Fruit fly (Drosophila melanogaster): ENCODE measurements around the gene CG34436.

The CG34436 gene

DNA sequence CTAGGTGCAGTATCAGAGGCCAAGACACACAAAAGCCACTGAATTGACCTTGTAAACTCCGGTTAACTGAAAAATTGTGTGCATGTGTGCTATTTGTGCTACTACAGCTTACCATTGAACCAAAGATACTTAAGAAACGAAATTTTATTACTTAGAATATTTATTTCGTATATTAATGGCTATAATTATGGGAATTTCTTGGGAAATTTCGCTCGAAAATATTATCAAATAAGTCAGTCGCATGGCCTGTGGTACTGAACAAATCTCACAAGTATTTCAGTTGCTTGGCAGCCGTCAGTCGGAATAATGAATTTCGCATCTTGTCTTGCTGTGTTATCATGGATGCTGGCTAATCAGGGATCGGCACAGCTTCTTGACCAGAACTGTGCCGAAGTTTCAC, at the start of gene CG34436:
Gene CG34436 (plus strand): TSS at position 301 of the 400 bp plus-strand sequence.
- no peak for TF ChIP-seq pad (GFP tag; optimal IDR thresholded peaks at IDR 0.05)
- no peak for TF ChIP-seq cic (GFP tag; optimal IDR thresholded peaks at IDR 0.05)
- TF ChIP-seq toe (GFP tag; optimal IDR thresholded peaks at IDR 0.05) = no peak

DNA sequence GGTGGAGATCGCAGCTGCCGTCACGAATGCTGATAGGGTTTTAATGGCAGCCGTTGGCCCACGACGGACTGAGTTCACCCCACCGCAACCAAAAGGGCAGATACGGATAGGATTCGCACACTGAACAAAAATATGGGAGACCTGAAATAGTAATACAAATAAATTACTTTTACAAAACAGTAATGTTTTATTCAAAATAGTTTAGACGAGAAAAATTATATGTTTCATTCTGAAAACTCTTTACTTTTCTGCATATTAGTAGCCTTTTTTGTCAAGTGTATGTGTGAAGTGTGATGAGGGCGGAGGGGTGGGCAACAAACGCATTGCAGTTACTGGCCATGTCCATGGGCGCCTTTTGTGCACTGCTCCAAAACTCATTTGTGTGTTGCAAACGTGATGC, 46.2 kb upstream of the CG34436 start:
- no peak for TF ChIP-seq Hr96 (GFP tag; optimal IDR thresholded peaks at IDR 0.05)
- TF ChIP-seq CG12768 (GFP tag; optimal IDR thresholded peaks at IDR 0.05) = no peak
- no peak for TF ChIP-seq tj (GFP tag; optimal IDR thresholded peaks at IDR 0.05)
- no peak for TF ChIP-seq cic (GFP tag; optimal IDR thresholded peaks at IDR 0.05)
- TF ChIP-seq toe (GFP tag; optimal IDR thresholded peaks at IDR 0.05) = no peak
- no peak for TF ChIP-seq CG7045 (GFP tag; optimal IDR thresholded peaks at IDR 0.05)
- no peak for TF ChIP-seq CG14711 (tag; optimal IDR thresholded peaks at IDR 0.05)
- TF ChIP-seq CG1620 (GFP tag; optimal IDR thresholded peaks at IDR 0.05) = no peak
- no peak for TF ChIP-seq bab1 (GFP tag; optimal IDR thresholded peaks at IDR 0.05)
- TF ChIP-seq ovo (GFP tag; optimal IDR thresholded peaks at IDR 0.05) = no peak
- TF ChIP-seq pad (GFP tag; optimal IDR thresholded peaks at IDR 0.05) = no peak
- no peak for TF ChIP-seq CG7101 (tag; optimal IDR thresholded peaks at IDR 0.05)
- no peak for TF ChIP-seq CG5204 (GFP tag; optimal IDR thresholded peaks at IDR 0.05)
- no peak for TF ChIP-seq CG33017 (tag; optimal IDR thresholded peaks at IDR 0.05)
- TF ChIP-seq kay (GFP tag; ENCODE audit: borderline replicate concordance) = no peak
- no peak for TF ChIP-seq cnc (optimal IDR thresholded peaks at IDR 0.05)
- TF ChIP-seq CG11617 (GFP tag; optimal IDR thresholded peaks at IDR 0.05) = no peak

DNA sequence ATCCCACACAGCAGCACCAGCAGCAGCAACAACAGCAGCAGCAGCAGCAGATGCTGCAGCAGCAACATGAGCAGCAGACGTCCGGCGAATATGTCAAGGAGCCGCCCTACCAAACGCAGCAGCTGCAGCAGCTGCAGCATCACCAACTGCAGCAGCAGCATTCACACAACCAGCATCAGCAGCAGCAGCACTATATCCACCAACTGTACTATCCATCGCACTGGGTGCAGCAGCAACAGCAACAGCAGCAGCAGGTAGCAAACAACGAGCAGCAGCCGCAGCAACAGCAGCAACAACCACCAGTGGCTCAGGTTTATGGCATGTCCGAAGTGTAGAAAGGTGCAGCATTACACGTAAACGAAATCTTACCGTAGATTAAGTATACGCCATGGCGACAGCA, 44.6 kb upstream of the CG34436 start:
- TF ChIP-seq kay (GFP tag; ENCODE audit: borderline replicate concordance) (no peak), cnc (optimal IDR thresholded peaks at IDR 0.05) (no peak), CG7045 (GFP tag; optimal IDR thresholded peaks at IDR 0.05) (no peak), CG33017 (tag; optimal IDR thresholded peaks at IDR 0.05) (no peak), pad (GFP tag; optimal IDR thresholded peaks at IDR 0.05) (no peak), CG14711 (tag; optimal IDR thresholded peaks at IDR 0.05) (no peak), CG11617 (GFP tag; optimal IDR thresholded peaks at IDR 0.05) (no peak), cic (GFP tag; optimal IDR thresholded peaks at IDR 0.05) (no peak)

DNA sequence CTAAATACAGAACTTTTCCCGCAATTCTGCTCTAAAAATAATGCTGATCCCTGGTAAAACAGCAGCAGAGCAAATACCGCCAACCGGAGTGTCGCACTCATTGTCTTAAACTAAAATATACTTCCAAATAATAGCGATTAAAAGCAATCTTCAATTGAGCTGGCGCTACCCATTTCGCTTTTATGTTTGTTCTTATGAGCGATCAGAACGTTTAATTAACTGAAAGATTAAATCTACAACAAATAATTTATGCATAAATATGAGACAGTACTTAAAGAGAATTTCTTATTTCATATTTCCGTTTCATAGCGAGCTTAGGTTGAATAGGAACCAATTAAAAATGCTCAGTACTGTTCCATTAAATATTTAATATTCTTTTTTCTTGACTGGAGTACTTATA, 18.9 kb upstream of the CG34436 start, which contains the start of gene CG43125:
Gene CG43125 (minus strand): TSS at position 101 of the 400 bp plus-strand sequence.
- TF ChIP-seq tj (GFP tag; optimal IDR thresholded peaks at IDR 0.05) (no peak), CG7101 (tag; optimal IDR thresholded peaks at IDR 0.05) (no peak), CG7045 (GFP tag; optimal IDR thresholded peaks at IDR 0.05) (no peak), Mnt (GFP tag; optimal IDR thresholded peaks at IDR 0.05) (no peak), CG5204 (GFP tag; optimal IDR thresholded peaks at IDR 0.05) (no peak), pad (GFP tag; optimal IDR thresholded peaks at IDR 0.05) (no peak), Hr96 (GFP tag; optimal IDR thresholded peaks at IDR 0.05) (no peak), CG12768 (GFP tag; optimal IDR thresholded peaks at IDR 0.05) (no peak), Crg-1 (GFP tag; optimal IDR thresholded peaks at IDR 0.05) (no peak), kay (GFP tag; ENCODE audit: borderline replicate concordance) (no peak), CG14711 (tag; optimal IDR thresholded peaks at IDR 0.05) (no peak), CG11617 (GFP tag; optimal IDR thresholded peaks at IDR 0.05) (no peak)

DNA sequence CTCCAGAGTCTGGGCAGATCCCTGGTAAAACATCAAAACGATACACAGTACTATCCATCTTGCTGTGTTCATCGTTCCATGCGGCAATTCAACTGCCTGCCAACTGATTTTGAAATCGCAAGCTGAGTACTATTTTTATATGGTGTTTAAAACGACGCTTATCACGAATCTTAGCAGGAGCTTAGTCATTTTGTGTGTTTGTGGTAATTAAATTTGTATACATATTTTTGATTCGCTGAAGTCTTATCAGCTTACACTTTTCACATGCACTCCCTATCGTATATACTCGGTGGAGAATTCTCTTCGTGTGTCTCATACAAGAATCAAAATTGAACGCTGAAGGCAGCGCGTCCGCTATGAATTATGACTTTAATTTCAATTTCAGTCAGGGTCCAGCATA, 17.7 kb upstream of the CG34436 start, which contains the start of gene CG43124:
Gene CG43124 (minus strand): TSS at position 101 of the 400 bp plus-strand sequence.
- no peak for TF ChIP-seq CG7045 (GFP tag; optimal IDR thresholded peaks at IDR 0.05)
- no peak for TF ChIP-seq CG12768 (GFP tag; optimal IDR thresholded peaks at IDR 0.05)
- no peak for TF ChIP-seq Crg-1 (GFP tag; optimal IDR thresholded peaks at IDR 0.05)
- TF ChIP-seq bab1 (GFP tag; optimal IDR thresholded peaks at IDR 0.05) = no peak
- TF ChIP-seq Mnt (GFP tag; optimal IDR thresholded peaks at IDR 0.05) = no peak
- TF ChIP-seq Hr96 (GFP tag; optimal IDR thresholded peaks at IDR 0.05) = no peak
- no peak for TF ChIP-seq toe (GFP tag; optimal IDR thresholded peaks at IDR 0.05)
- no peak for TF ChIP-seq CG7101 (tag; optimal IDR thresholded peaks at IDR 0.05)
- TF ChIP-seq CG5204 (GFP tag; optimal IDR thresholded peaks at IDR 0.05) = no peak
- no peak for TF ChIP-seq cnc (optimal IDR thresholded peaks at IDR 0.05)
- no peak for TF ChIP-seq kay (GFP tag; ENCODE audit: borderline replicate concordance)
- no peak for TF ChIP-seq Clk (GFP tag; optimal IDR thresholded peaks at IDR 0.05)
- TF ChIP-seq tj (GFP tag; optimal IDR thresholded peaks at IDR 0.05) = no peak
- no peak for TF ChIP-seq CG1620 (GFP tag; optimal IDR thresholded peaks at IDR 0.05)
- no peak for TF ChIP-seq cic (GFP tag; optimal IDR thresholded peaks at IDR 0.05)
- no peak for TF ChIP-seq CG11617 (GFP tag; optimal IDR thresholded peaks at IDR 0.05)

DNA sequence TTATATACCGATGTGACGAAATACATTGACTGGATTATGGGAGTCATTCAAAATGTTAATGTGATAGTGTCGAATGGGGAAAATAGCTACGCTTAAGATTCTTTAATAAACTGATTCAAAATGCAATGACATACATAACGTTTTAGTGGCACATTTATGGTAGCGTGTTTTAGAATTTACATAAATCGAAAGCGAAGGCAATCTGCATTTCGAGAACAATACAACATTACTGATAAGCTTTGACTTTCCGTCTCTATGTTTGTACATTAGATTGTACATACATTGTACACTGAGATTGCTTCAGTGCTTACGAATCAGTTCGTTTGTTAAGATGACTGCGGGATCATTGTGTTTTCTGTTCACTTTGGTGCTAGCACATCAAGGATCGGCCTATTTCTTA, 1.0 kb downstream of the CG34436 start, which contains the start of gene CG34437:
Gene CG34437 (plus strand): TSS at position 301 of the 400 bp plus-strand sequence.
- TF ChIP-seq CG11617 (GFP tag; optimal IDR thresholded peaks at IDR 0.05) (no peak), CG7101 (tag; optimal IDR thresholded peaks at IDR 0.05) (no peak), Clk (GFP tag; optimal IDR thresholded peaks at IDR 0.05) (no peak), kay (GFP tag; ENCODE audit: borderline replicate concordance) (no peak), CG14711 (tag; optimal IDR thresholded peaks at IDR 0.05) (no peak), toe (GFP tag; optimal IDR thresholded peaks at IDR 0.05) (no peak), tj (GFP tag; optimal IDR thresholded peaks at IDR 0.05) (no peak), Mnt (GFP tag; optimal IDR thresholded peaks at IDR 0.05) (no peak), pad (GFP tag; optimal IDR thresholded peaks at IDR 0.05) (no peak), CG33017 (tag; optimal IDR thresholded peaks at IDR 0.05) (no peak), Hr96 (GFP tag; optimal IDR thresholded peaks at IDR 0.05) (no peak), bab1 (GFP tag; optimal IDR thresholded peaks at IDR 0.05) (no peak), CG5204 (GFP tag; optimal IDR thresholded peaks at IDR 0.05) (no peak), CG12768 (GFP tag; optimal IDR thresholded peaks at IDR 0.05) (no peak), CG1620 (GFP tag; optimal IDR thresholded peaks at IDR 0.05) (no peak), cic (GFP tag; optimal IDR thresholded peaks at IDR 0.05) (no peak)

DNA sequence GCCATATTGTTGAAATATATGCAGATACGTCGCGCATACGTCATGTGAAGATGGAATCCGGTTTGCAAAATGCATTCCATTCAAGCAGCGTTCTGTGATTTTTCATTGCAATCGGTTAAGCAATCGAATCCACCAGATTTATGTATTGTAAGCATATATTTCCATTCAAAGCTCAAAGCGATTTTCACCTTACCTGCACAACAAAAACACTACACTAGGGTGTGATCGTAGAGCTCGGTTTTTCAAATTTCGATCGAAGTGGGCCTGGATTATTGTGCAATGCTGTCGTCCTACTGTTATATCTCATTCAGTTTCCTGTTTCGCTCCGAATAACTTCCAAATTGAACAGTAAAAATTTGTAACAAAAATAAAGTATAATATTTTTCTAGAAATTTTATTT, 8.7 kb downstream of the CG34436 start, which contains the start of gene Mst98Ca:
Gene Mst98Ca (plus strand): TSS at position 301 of the 400 bp plus-strand sequence.
- TF ChIP-seq CG7101 (tag; optimal IDR thresholded peaks at IDR 0.05) (no peak), CG11617 (GFP tag; optimal IDR thresholded peaks at IDR 0.05) (no peak), CG14711 (tag; optimal IDR thresholded peaks at IDR 0.05) (no peak), CG33017 (tag; optimal IDR thresholded peaks at IDR 0.05) (no peak), CG1620 (GFP tag; optimal IDR thresholded peaks at IDR 0.05) (no peak), Crg-1 (GFP tag; optimal IDR thresholded peaks at IDR 0.05) (no peak), kay (GFP tag; ENCODE audit: borderline replicate concordance) (no peak), bab1 (GFP tag; optimal IDR thresholded peaks at IDR 0.05) (no peak), CG5204 (GFP tag; optimal IDR thresholded peaks at IDR 0.05) (no peak), ovo (GFP tag; optimal IDR thresholded peaks at IDR 0.05) (no peak), Clk (GFP tag; optimal IDR thresholded peaks at IDR 0.05) (no peak), Mnt (GFP tag; optimal IDR thresholded peaks at IDR 0.05) (no peak), pad (GFP tag; optimal IDR thresholded peaks at IDR 0.05) (no peak), Hr96 (GFP tag; optimal IDR thresholded peaks at IDR 0.05) (no peak), toe (GFP tag; optimal IDR thresholded peaks at IDR 0.05) (no peak), tj (GFP tag; optimal IDR thresholded peaks at IDR 0.05) (no peak), cnc (optimal IDR thresholded peaks at IDR 0.05) (no peak)

All from whole organism, adult.